Fruit fly (Drosophila melanogaster): ENCODE results near the gene Wbp2.
A peak's percentile ranks its signal among the peaks of the same experiment; 100 is the strongest.

- TF ChIP-seq CG15710 (tag; optimal IDR thresholded peaks at IDR 0.05) (no peak), CG13204 (GFP tag; optimal IDR thresholded peaks at IDR 0.05) (peak; percentile 64), EcR (GFP tag; optimal IDR thresholded peaks at IDR 0.05) (peak; percentile 99), CG14655 (GFP tag; optimal IDR thresholded peaks at IDR 0.05) (no peak)
Observed at dm6 chr3L:12832355-12832881, 17.5 kb upstream of the Wbp2 start.
